Comparison of ENCODE assay signal across 1 fruit fly cellular context in the genomic region with DNA sequence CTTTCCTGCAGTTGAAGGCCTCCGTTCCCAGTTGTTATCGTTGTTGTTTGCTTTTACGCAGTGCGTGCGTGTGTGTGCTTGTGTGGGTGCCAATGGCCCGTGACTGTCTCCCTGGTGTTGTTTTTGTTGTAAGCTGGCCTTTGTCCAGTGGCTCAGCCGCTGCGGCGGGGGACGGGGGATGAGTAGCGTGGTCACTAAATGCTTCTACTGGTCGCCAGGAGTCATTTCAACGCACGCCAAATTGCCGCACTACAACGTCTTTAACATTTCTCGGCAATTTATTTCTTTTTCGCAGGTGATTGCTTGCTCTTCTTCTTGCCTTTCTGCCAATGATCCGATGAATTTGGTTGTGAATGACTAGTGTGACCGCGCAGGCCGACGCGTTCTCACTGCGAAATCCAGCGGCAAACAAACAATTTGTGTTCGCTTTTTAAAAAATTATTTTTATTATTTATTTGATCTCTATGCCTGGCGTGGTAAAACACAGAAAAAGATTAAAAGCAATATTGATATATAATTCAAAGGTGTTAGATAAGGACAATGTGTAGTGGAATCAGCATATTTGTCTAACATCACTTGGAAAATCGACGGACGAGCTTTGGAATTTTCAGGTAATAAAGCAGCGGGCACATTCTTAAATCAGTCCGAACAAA.
A peak's percentile ranks its signal among the peaks of the same experiment; 100 is the strongest.
TF ChIP-seq lines count a peak whose summit lies in the region.

A gene (minus strand): TSS at position 450 of the 653 bp plus-strand sequence.
A gene (plus strand): TSS at position 608 of the 653 bp plus-strand sequence.

TF ChIP-seq in whole organism, embryonic, 481 proteins besides CTCF, POLR2A, EP300 and RAD21 (continued from another document):
- TF ChIP-seq Oaz (GFP tag; IDR thresholded peaks at IDR 0.05; lab: Robert Waterston, UW), result peak; percentile 89
- peak; percentile 100 for TF ChIP-seq CG7357 (GFP tag; IDR thresholded peaks at IDR 0.05; lab: Robert Waterston, UW)
- TF ChIP-seq CG2202 (tag; optimal IDR thresholded peaks at IDR 0.05; lab: Kevin White, UChicago), result peak; percentile 73
- peak; percentile 94 for TF ChIP-seq CG10366 (GFP tag; IDR thresholded peaks at IDR 0.05; lab: Robert Waterston, UW)
- peak; percentile 74 for TF ChIP-seq stwl (tag; optimal IDR thresholded peaks at IDR 0.05; lab: Kevin White, UChicago)
- peak; percentile 82 for TF ChIP-seq CG4617 (GFP tag; optimal IDR thresholded peaks at IDR 0.05; lab: Kevin White, UChicago; ENCODE audit: borderline replicate concordance)
- TF ChIP-seq CG12299 (tag; optimal IDR thresholded peaks at IDR 0.05; lab: Kevin White, UChicago), result peak; percentile 77
- TF ChIP-seq z (GFP tag; IDR thresholded peaks at IDR 0.05; lab: Robert Waterston, UW), result peak; percentile 69; the same call in 1 of the 3 replicates
- TF ChIP-seq Hsf (GFP tag; optimal IDR thresholded peaks at IDR 0.05; lab: Kevin White, UChicago), result peak; percentile 94
- peak; percentile 74 for TF ChIP-seq D19A (tag; optimal IDR thresholded peaks at IDR 0.05; lab: Kevin White, UChicago)
- TF ChIP-seq CG17359 (tag; optimal IDR thresholded peaks at IDR 0.05; lab: Kevin White, UChicago), result peak; percentile 92
- TF ChIP-seq sr (GFP tag; IDR thresholded peaks at IDR 0.05; lab: Robert Waterston, UW), result peak; percentile 72; the same call in 1 of the 3 replicates
- peak; percentile 23 for TF ChIP-seq Hey (tag; optimal IDR thresholded peaks at IDR 0.05; lab: Kevin White, UChicago)
- TF ChIP-seq CG1603 (tag; optimal IDR thresholded peaks at IDR 0.05; lab: Kevin White, UChicago), result peak; percentile 88
- TF ChIP-seq Mrtf (GFP tag; IDR thresholded peaks at IDR 0.05; lab: Robert Waterston, UW), result peak; percentile 93
- no peak for TF ChIP-seq HLHmδ (GFP tag; optimal IDR thresholded peaks at IDR 0.05; lab: Kevin White, UChicago)
- peak; percentile 90 for TF ChIP-seq pnt (GFP tag; optimal IDR thresholded peaks at IDR 0.05; lab: Kevin White, UChicago)
- TF ChIP-seq NC2α (GFP tag; optimal IDR thresholded peaks at IDR 0.05; lab: Kevin White, UChicago), result peak; percentile 32
- peak; percentile 59; the same call in 3 of the 4 replicates for TF ChIP-seq Dll (GFP tag; IDR thresholded peaks at IDR 0.05; lab: Robert Waterston, UW; ENCODE audit: partially characterized antibody)
- TF ChIP-seq CG17612 (GFP tag; IDR thresholded peaks at IDR 0.05; lab: Robert Waterston, UW), result peak; percentile 87
- peak; percentile 83 for TF ChIP-seq sd (tag; optimal IDR thresholded peaks at IDR 0.05; lab: Kevin White, UChicago)
- peak; percentile 59 for TF ChIP-seq gcm (GFP tag; optimal IDR thresholded peaks at IDR 0.05; lab: Kevin White, UChicago)
- TF ChIP-seq CG17912 (GFP tag; optimal IDR thresholded peaks at IDR 0.05; lab: Kevin White, UChicago), result peak; percentile 62
